Fruit fly (Drosophila melanogaster) whole organism, prepupa: Measurements from ENCODE around the gene Rala.

Source experiments
- CG10631 ChIP-seq: fragments of 200-800 bp; sonication (Bioruptor generic); optimal IDR thresholded peaks from 2 replicates; lab custom pipeline; 2016; ENCODE audit warnings: missing biosample characterization, missing genetic modification characterization
- CG10669 ChIP-seq: fragments of 200-800 bp; sonication (Bioruptor generic); optimal IDR thresholded peaks from 3 replicates; lab custom pipeline; 2018; ENCODE audit warnings: missing biosample characterization, mild to moderate bottlenecking, missing genetic modification characterization, moderate library complexity
- CG11294 ChIP-seq: fragments of 200-800 bp; sonication (Bioruptor generic); IDR thresholded peaks from 2 replicates; pipeline ENCODE4 v1.3.6; 2022; ENCODE audit warnings: missing biosample characterization, missing genetic modification characterization
- CG11902 ChIP-seq: fragments of 200-800 bp; sonication (Bioruptor generic); optimal IDR thresholded peaks from 3 replicates; lab custom pipeline; 2016; ENCODE audit warnings: missing biosample characterization, missing genetic modification characterization
- CG15336 ChIP-seq: fragments of 200-800 bp; sonication (Bioruptor generic); IDR thresholded peaks from 2 replicates; pipeline ENCODE4 v1.3.6; 2022; ENCODE audit warnings: missing biosample characterization, missing genetic modification characterization
- CG1621 ChIP-seq: fragments of 200-800 bp; sonication (Bioruptor generic); optimal IDR thresholded peaks from 3 replicates; lab custom pipeline; 2018; ENCODE audit warnings: missing biosample characterization, mild to moderate bottlenecking, missing genetic modification characterization
- CG16779 ChIP-seq: fragments of 200-800 bp; sonication (Bioruptor generic); optimal IDR thresholded peaks from 3 replicates; lab custom pipeline; 2017; ENCODE audit warnings: missing biosample characterization, mild to moderate bottlenecking, missing genetic modification characterization
- CG32006 ChIP-seq: fragments of 200-800 bp; sonication (Bioruptor generic); optimal IDR thresholded peaks from 3 replicates; lab custom pipeline; 2017; ENCODE audit warnings: missing biosample characterization, mild to moderate bottlenecking, missing genetic modification characterization
- CG34406 ChIP-seq: fragments of 200-800 bp; sonication (Bioruptor generic); optimal IDR thresholded peaks from 3 replicates; lab custom pipeline; 2016; ENCODE audit warnings: missing biosample characterization, missing genetic modification characterization
- CG3919 ChIP-seq: fragments of 200-800 bp; sonication (Bioruptor generic); optimal IDR thresholded peaks from 3 replicates; lab custom pipeline; 2016; ENCODE audit warnings: missing biosample characterization, missing genetic modification characterization
- CG4318 ChIP-seq: fragments of 200-800 bp; sonication (Bioruptor generic); optimal IDR thresholded peaks from 3 replicates; lab custom pipeline; 2017; ENCODE audit warnings: missing biosample characterization, mild to moderate bottlenecking, missing genetic modification characterization
- CG6163 ChIP-seq: fragments of 200-800 bp; sonication (Bioruptor generic); IDR thresholded peaks from 3 replicates; pipeline ENCODE4 v1.3.6; 2022; ENCODE audit warnings: missing biosample characterization, missing genetic modification characterization
- CG6808 ChIP-seq: fragments of 200-800 bp; sonication (Bioruptor generic); optimal IDR thresholded peaks from 3 replicates; lab custom pipeline; 2017; ENCODE audit warnings: missing biosample characterization, missing genetic modification characterization, mild to moderate bottlenecking, moderate library complexity, missing genetic modification reagents
- CG7368 ChIP-seq: fragments of 200-800 bp; sonication (Bioruptor generic); optimal IDR thresholded peaks from 3 replicates; lab custom pipeline; 2016; ENCODE audit warnings: missing biosample characterization, missing genetic modification characterization
- CG8119 ChIP-seq: fragments of 200-800 bp; sonication (Bioruptor generic); IDR thresholded peaks from 3 replicates; pipeline ENCODE4 v1.3.6; 2022; ENCODE audit warnings: missing biosample characterization, missing genetic modification characterization
- CG8319 ChIP-seq: fragments of 200-800 bp; sonication (Bioruptor generic); optimal IDR thresholded peaks from 3 replicates; lab custom pipeline; 2016; ENCODE audit warnings: missing biosample characterization, missing genetic modification characterization
- CG8632 ChIP-seq: fragments of 200-800 bp; sonication (Bioruptor generic); optimal IDR thresholded peaks from 3 replicates; lab custom pipeline; 2016; ENCODE audit warnings: missing biosample characterization, missing genetic modification characterization
- CG9139 ChIP-seq: fragments of 200-800 bp; sonication (Bioruptor generic); optimal IDR thresholded peaks from 3 replicates; lab custom pipeline; 2017; ENCODE audit warnings: missing biosample characterization, mild to moderate bottlenecking, missing genetic modification characterization
- Eip78C ChIP-seq: fragments of 200-800 bp; sonication (Bioruptor generic); peaks from one replicate; lab custom pipeline; 2016; ENCODE audit warnings: missing biosample characterization, missing genetic modification characterization
- Eip93F ChIP-seq: fragments of 200-800 bp; sonication (Bioruptor generic); optimal IDR thresholded peaks from 2 replicates; lab custom pipeline; 2016; ENCODE audit warnings: missing biosample characterization, mild to moderate bottlenecking, missing genetic modification characterization
- Ets96B ChIP-seq: fragments of 200-800 bp; optimal IDR thresholded peaks from 2 replicates; lab custom pipeline; 2019; ENCODE audit warnings: missing biosample characterization, mild to moderate bottlenecking, missing genetic modification characterization, moderate library complexity
- Gug ChIP-seq: fragments of 200-800 bp; sonication (Bioruptor generic); IDR thresholded peaks from 2 replicates; pipeline ENCODE4 v1.3.6; 2022; ENCODE audit warnings: missing biosample characterization, missing genetic modification characterization
- Hr39 ChIP-seq: fragments of 200-800 bp; sonication (Bioruptor generic); optimal IDR thresholded peaks from 2 replicates; lab custom pipeline; 2016; ENCODE audit warnings: missing biosample characterization, missing genetic modification characterization
- Hr4 ChIP-seq: fragments of 200-800 bp; sonication (Bioruptor generic); optimal IDR thresholded peaks from 3 replicates; lab custom pipeline; 2016; ENCODE audit warnings: missing biosample characterization, missing genetic modification characterization
- Lpt ChIP-seq: fragments of 200-800 bp; sonication (Bioruptor generic); optimal IDR thresholded peaks from 3 replicates; lab custom pipeline; 2016; ENCODE audit warnings: missing biosample characterization, missing genetic modification characterization
- Met ChIP-seq: fragments of 200-800 bp; sonication (Bioruptor generic); optimal IDR thresholded peaks from 3 replicates; lab custom pipeline; 2016; ENCODE audit warnings: missing biosample characterization, missing genetic modification characterization
- OdsH ChIP-seq: fragments of 200-800 bp; sonication (Bioruptor generic); optimal IDR thresholded peaks from 3 replicates; lab custom pipeline; 2016; ENCODE audit warnings: missing biosample characterization, missing genetic modification characterization
- Smox ChIP-seq: fragments of 200-800 bp; sonication (Bioruptor generic); optimal IDR thresholded peaks from 3 replicates; lab custom pipeline; 2016; ENCODE audit warnings: missing biosample characterization, missing genetic modification characterization
- Sox102F ChIP-seq: fragments of 200-800 bp; sonication (Bioruptor generic); optimal IDR thresholded peaks from 2 replicates; lab custom pipeline; 2016; ENCODE audit warnings: missing biosample characterization, mild to moderate bottlenecking, missing genetic modification characterization
- Sox14 ChIP-seq: fragments of 200-800 bp; sonication (Bioruptor generic); optimal IDR thresholded peaks from 3 replicates; lab custom pipeline; 2016; ENCODE audit warnings: missing biosample characterization, missing genetic modification characterization
- Sox15 ChIP-seq: fragments of 200-800 bp; sonication (Bioruptor generic); optimal IDR thresholded peaks from 3 replicates; lab custom pipeline; 2016; ENCODE audit warnings: missing biosample characterization, missing genetic modification characterization
- achi ChIP-seq: fragments of 200-800 bp; sonication (Bioruptor generic); optimal IDR thresholded peaks from 3 replicates; lab custom pipeline; 2016; ENCODE audit warnings: missing biosample characterization, missing genetic modification characterization
- acj6 ChIP-seq: fragments of 200-800 bp; sonication (Bioruptor generic); optimal IDR thresholded peaks from 3 replicates; lab custom pipeline; 2016; ENCODE audit warnings: missing biosample characterization, missing genetic modification characterization
- cyc ChIP-seq: fragments of 200-800 bp; sonication (Bioruptor generic); optimal IDR thresholded peaks from 3 replicates; lab custom pipeline; 2016; ENCODE audit warnings: missing biosample characterization, missing genetic modification characterization
- dsx ChIP-seq: fragments of 200-800 bp; optimal IDR thresholded peaks from 3 replicates; lab custom pipeline; 2019; ENCODE audit warnings: missing biosample characterization, mild to moderate bottlenecking, missing genetic modification characterization, moderate library complexity; ENCODE audit not compliant: poor library complexity, severe bottlenecking
- eg ChIP-seq: fragments of 200-800 bp; sonication (Bioruptor generic); IDR thresholded peaks from 3 replicates; pipeline ENCODE4 v1.3.6; 2022; ENCODE audit warnings: missing biosample characterization, missing genetic modification characterization
- esn ChIP-seq: fragments of 200-800 bp; sonication (Bioruptor generic); optimal IDR thresholded peaks from 2 replicates; lab custom pipeline; 2016; ENCODE audit warnings: missing biosample characterization, mild to moderate bottlenecking, missing genetic modification characterization, moderate library complexity
- fd85E ChIP-seq: fragments of 200-800 bp; sonication (Bioruptor generic); optimal IDR thresholded peaks from 3 replicates; lab custom pipeline; 2016; ENCODE audit warnings: missing biosample characterization, missing genetic modification characterization
- lz ChIP-seq: fragments of 200-800 bp; sonication (Bioruptor generic); optimal IDR thresholded peaks from 3 replicates; lab custom pipeline; 2016; ENCODE audit warnings: missing biosample characterization, missing genetic modification characterization
- net ChIP-seq: fragments of 200-800 bp; sonication (Bioruptor generic); optimal IDR thresholded peaks from 3 replicates; lab custom pipeline; 2016; ENCODE audit warnings: missing biosample characterization, missing genetic modification characterization
- pdm3 ChIP-seq: fragments of 200-800 bp; sonication (Bioruptor generic); optimal IDR thresholded peaks from 3 replicates; lab custom pipeline; 2016; ENCODE audit warnings: missing biosample characterization, missing genetic modification characterization
- salr ChIP-seq, 2 experiments: fragments of 200-800 bp; sonication (Bioruptor generic); optimal IDR thresholded peaks; 3 replicates each; lab custom pipeline; 2016 to 2018; ENCODE audit warnings: missing biosample characterization in 2 of 2, missing genetic modification characterization in 2 of 2, mild to moderate bottlenecking in 1 of 2
- spab ChIP-seq: fragments of 200-800 bp; sonication (Bioruptor generic); optimal IDR thresholded peaks from 2 replicates; lab custom pipeline; 2017; ENCODE audit warnings: missing biosample characterization, mild to moderate bottlenecking, missing genetic modification characterization, missing genetic modification reagents
- ss ChIP-seq, 2 experiments: fragments of 200-800 bp; sonication (Bioruptor generic); optimal IDR thresholded peaks; 2 replicates in 1 of 2; 3 replicates in 1 of 2; lab custom pipeline; 2017 to 2018; ENCODE audit warnings: mild to moderate bottlenecking in 2 of 2, missing biosample characterization in 2 of 2, missing genetic modification characterization in 2 of 2, moderate library complexity in 1 of 2

Rala gene

dm6 chrX:3746898-3747297, 27.5 kb upstream of the Rala start:
- TF ChIP-seq Gug (GFP tag; lab: Robert Waterston, UW), result no peak
- peak in 1 of 2 experiments; percentile 62 for TF ChIP-seq ss (GFP tag; optimal IDR thresholded peaks at IDR 0.05; lab: Kevin White, UChicago)
- TF ChIP-seq CG10669 (GFP tag; lab: Kevin White, UChicago), result no peak
- no peak for TF ChIP-seq CG1621 (tag; lab: Kevin White, UChicago)
- TF ChIP-seq achi, result no peak
- TF ChIP-seq Lpt, result peak; percentile 25
- TF ChIP-seq CG3919 (GFP tag; lab: Kevin White, UChicago), result peak; percentile 25
- TF ChIP-seq CG6163 (GFP tag; lab: Robert Waterston, UW), result no peak
- peak; percentile 64 for TF ChIP-seq Eip78C (GFP tag; lab: Kevin White, UChicago)
- TF ChIP-seq dsx (GFP tag; lab: Kevin White, UChicago), result peak; percentile 26
- TF ChIP-seq, all 60 proteins: peak for 5

DNA sequence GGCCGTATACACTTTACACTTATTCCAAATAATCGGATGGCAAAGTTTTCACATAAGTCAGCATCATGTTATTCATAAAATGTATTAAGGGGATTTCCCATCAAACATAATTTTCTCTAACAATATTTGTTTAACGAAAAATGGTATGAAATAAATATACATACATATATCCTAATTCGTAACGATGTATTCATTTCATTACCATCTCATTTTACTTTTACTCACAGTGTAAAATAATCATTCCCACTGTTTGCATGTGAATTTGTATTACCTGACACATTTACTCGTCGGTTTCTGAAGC, 25.8 kb upstream of the Rala start:
- TF ChIP-seq Met (peak; percentile 0), CG8119 (GFP tag; lab: Robert Waterston, UW) (no peak; the same call in 2 of the 3 replicates), cyc (GFP tag; lab: Kevin White, UChicago) (no peak), lz (GFP tag; lab: Kevin White, UChicago) (peak; percentile 15), CG10631 (GFP tag; lab: Kevin White, UChicago) (peak; percentile 9), Lpt (no peak), CG7368 (GFP tag; lab: Kevin White, UChicago) (no peak), CG1621 (tag; lab: Kevin White, UChicago) (no peak), eg (GFP tag; lab: Robert Waterston, UW) (no peak), CG6808 (GFP tag; lab: Kevin White, UChicago) (no peak), CG9139 (no peak), CG32006 (GFP tag; lab: Kevin White, UChicago) (peak; percentile 46), CG34406 (GFP tag; lab: Kevin White, UChicago) (no peak), CG16779 (tag; lab: Kevin White, UChicago) (no peak), achi (no peak), OdsH (GFP tag; lab: Kevin White, UChicago) (peak; percentile 12), CG8319 (no peak), Ets96B (tag; lab: Kevin White, UChicago) (no peak), CG10669 (GFP tag; lab: Kevin White, UChicago) (no peak), Sox15 (GFP tag; lab: Kevin White, UChicago) (no peak), Gug (GFP tag; lab: Robert Waterston, UW) (no peak), pdm3 (no peak), Hr39 (GFP tag; lab: Kevin White, UChicago) (no peak), CG3919 (GFP tag; lab: Kevin White, UChicago) (no peak), Hr4 (peak; percentile 55), salr (GFP tag; optimal IDR thresholded peaks at IDR 0.05; lab: Kevin White, UChicago) (no peak), CG15336 (GFP tag; lab: Robert Waterston, UW) (peak; percentile 24; the same call in 1 of the 2 replicates), fd85E (GFP tag; lab: Kevin White, UChicago) (no peak)

dm6 chrX:3744492-3745263, 25.2 kb upstream of the Rala start:
- no peak for TF ChIP-seq CG9139
- TF ChIP-seq CG11902 (GFP tag; lab: Kevin White, UChicago), result no peak
- no peak for TF ChIP-seq Met
- no peak for TF ChIP-seq Hr4
- TF ChIP-seq Lpt, result no peak
- TF ChIP-seq CG6808 (GFP tag; lab: Kevin White, UChicago), result no peak
- no peak for TF ChIP-seq spab (GFP tag; lab: Kevin White, UChicago)
- TF ChIP-seq Ets96B (tag; lab: Kevin White, UChicago), result peak; percentile 14
- TF ChIP-seq Sox15 (GFP tag; lab: Kevin White, UChicago), result no peak
- TF ChIP-seq acj6 (GFP tag; lab: Kevin White, UChicago), result no peak
- peak; percentile 40 for TF ChIP-seq CG15336 (GFP tag; lab: Robert Waterston, UW)
- peak; percentile 1 for TF ChIP-seq Sox14 (GFP tag; lab: Kevin White, UChicago)
- no peak for TF ChIP-seq CG8632 (GFP tag; lab: Kevin White, UChicago)
- peak; percentile 68 for TF ChIP-seq CG1621 (tag; lab: Kevin White, UChicago)
- no peak for TF ChIP-seq esn (GFP tag; lab: Kevin White, UChicago)
- no peak for TF ChIP-seq Smox (GFP tag; lab: Kevin White, UChicago)
- peak; percentile 56; the same call in 2 of the 3 replicates for TF ChIP-seq eg (GFP tag; lab: Robert Waterston, UW)
- no peak for TF ChIP-seq achi
- no peak for TF ChIP-seq lz (GFP tag; lab: Kevin White, UChicago)
- TF ChIP-seq CG3919 (GFP tag; lab: Kevin White, UChicago), result no peak
- TF ChIP-seq salr (GFP tag; optimal IDR thresholded peaks at IDR 0.05; lab: Kevin White, UChicago), result peak in 1 of 2 experiments; percentile 8
- no peak for TF ChIP-seq CG11294
- no peak for TF ChIP-seq CG34406 (GFP tag; lab: Kevin White, UChicago)
- no peak for TF ChIP-seq net
- no peak for TF ChIP-seq CG4318 (GFP tag; lab: Kevin White, UChicago)
- TF ChIP-seq Sox102F, result no peak
- TF ChIP-seq Eip93F (GFP tag; lab: Kevin White, UChicago), result peak; percentile 25
